Fruit fly (Drosophila melanogaster): ENCODE data around the gene Lamtor4.
A peak's percentile ranks its signal among the peaks of the same experiment; 100 is the strongest.

The Lamtor4 gene

DNA sequence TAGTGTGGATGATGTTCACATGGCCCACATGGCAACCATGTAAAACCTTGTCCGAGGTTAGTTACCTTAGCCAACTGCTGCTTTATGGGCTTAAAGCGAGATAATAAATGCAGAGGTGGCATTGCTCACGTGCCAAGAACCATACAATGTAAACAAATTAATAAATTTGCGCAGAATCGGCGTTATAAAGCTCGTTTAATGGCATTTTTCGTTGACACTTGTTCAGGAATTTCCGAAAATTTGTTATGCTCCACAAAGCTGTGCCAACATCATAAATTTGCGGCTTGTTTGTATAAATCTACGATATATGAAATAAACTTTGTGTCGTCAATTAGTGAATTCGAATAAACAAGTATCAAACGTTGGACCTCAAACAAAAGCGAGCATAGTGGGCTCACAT is 35.1 kb downstream of the Lamtor4 start:
- TF ChIP-seq fkh (GFP tag; optimal IDR thresholded peaks at IDR 0.05) (peak; percentile 51), CG9139 (GFP tag; optimal IDR thresholded peaks at IDR 0.05) (no peak), Sox14 (GFP tag; optimal IDR thresholded peaks at IDR 0.05) (no peak), Smox (GFP tag; optimal IDR thresholded peaks at IDR 0.05) (no peak), CG6792 (GFP tag; optimal IDR thresholded peaks at IDR 0.05) (no peak), CG6854 (GFP tag; optimal IDR thresholded peaks at IDR 0.05) (no peak)

DNA sequence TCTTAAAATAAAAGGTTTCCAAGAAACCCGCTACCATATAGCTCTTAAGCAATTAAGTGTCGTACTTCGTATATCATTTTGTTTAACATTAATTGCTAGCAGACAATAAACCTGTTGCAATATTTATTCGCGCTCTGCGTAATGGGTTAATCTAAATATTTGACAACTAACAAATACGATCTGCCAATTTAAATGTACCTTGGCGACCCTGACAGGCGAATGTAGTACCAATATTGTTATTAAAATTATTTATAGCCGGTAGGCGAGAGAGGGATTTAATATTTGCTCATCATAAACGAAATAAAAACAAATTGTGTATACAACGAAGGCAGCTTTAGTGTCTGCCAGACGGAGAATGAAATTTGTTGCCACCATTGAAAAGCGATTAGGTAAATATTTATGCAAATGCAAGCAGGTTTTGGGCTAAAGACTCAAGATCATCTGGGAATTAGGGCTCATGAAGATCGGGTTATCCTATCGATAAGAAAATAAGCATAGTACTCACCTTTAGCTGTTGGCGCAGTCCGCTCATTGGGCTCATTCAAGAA is 36.1 kb downstream of the Lamtor4 start:
- TF ChIP-seq Blimp-1 (GFP tag; optimal IDR thresholded peaks at IDR 0.05) (no peak), Eip78C (GFP tag) (peak; percentile 69), fd59A (GFP tag; optimal IDR thresholded peaks at IDR 0.05) (no peak), fkh (GFP tag; optimal IDR thresholded peaks at IDR 0.05) (peak; percentile 80), salr (GFP tag; optimal IDR thresholded peaks at IDR 0.05) (no peak), CG1621 (tag; optimal IDR thresholded peaks at IDR 0.05) (no peak)

DNA sequence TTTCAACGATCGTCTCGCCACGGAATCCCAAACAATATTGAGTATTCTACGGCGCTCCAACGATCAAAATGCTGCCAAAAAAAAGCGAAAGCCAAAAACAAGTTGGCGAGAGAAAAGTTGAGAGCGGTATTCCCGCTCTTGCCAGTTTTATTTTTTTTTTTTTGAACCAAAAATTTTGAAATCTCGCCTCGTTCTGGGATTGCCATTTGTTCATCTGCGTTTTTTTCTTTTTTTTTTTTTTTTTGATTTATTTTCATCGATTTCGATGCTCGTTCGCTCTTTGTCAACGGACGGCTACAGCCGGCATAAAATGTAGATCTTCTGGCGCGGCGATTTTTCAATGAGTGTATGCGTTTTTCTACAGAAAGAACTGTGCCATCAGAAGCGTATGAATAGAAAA is 36.9 kb downstream of the Lamtor4 start:
- no peak for TF ChIP-seq CG4318 (GFP tag; optimal IDR thresholded peaks at IDR 0.05)
- TF ChIP-seq Eip78C (GFP tag), result peak; percentile 38
- TF ChIP-seq Blimp-1 (GFP tag; optimal IDR thresholded peaks at IDR 0.05), result peak; percentile 4
- TF ChIP-seq CG8119 (GFP tag; IDR thresholded peaks at IDR 0.05), result peak; percentile 74
- peak; percentile 38 for TF ChIP-seq Eip93F (GFP tag; optimal IDR thresholded peaks at IDR 0.05)
- peak; percentile 86 for TF ChIP-seq eg (GFP tag; IDR thresholded peaks at IDR 0.05)
- TF ChIP-seq lz (GFP tag; optimal IDR thresholded peaks at IDR 0.05), result no peak
- TF ChIP-seq CG6276 (GFP tag; optimal IDR thresholded peaks at IDR 0.05), result peak; percentile 44
- TF ChIP-seq CG6163 (GFP tag; IDR thresholded peaks at IDR 0.05), result peak; percentile 69
- peak; percentile 75 for TF ChIP-seq CG15336 (GFP tag; IDR thresholded peaks at IDR 0.05)

DNA sequence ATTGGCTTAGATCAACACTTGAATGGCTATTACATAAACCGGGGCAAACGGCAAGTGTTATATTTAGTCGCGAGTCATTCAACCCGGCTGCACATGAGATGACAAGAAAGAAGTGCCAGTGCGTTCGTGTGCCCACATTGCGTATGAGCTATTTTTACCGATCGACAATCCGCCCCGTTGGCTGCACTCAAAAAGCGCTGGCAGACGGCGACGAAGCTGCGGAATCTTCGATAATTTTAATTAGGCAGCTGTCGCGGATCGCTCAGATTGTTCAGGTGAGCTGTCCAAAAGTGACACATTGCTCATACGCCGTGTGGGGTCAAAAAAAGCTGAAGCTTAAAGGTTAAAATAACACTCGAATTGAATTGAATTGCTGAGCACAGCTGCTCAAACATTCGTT is 37.4 kb downstream of the Lamtor4 start:
- TF ChIP-seq eg (GFP tag; IDR thresholded peaks at IDR 0.05) (0 out of 3 replicates have a peak, but pooled peaks have one; percentile 20), esn (GFP tag; optimal IDR thresholded peaks at IDR 0.05) (no peak), CG32006 (GFP tag; optimal IDR thresholded peaks at IDR 0.05) (peak; percentile 44), Hr4 (GFP tag; optimal IDR thresholded peaks at IDR 0.05) (peak; percentile 1), net (GFP tag; optimal IDR thresholded peaks at IDR 0.05) (no peak), CG11762 (GFP tag; optimal IDR thresholded peaks at IDR 0.05; ENCODE audit: insufficient read depth) (no peak), CG10631 (GFP tag; optimal IDR thresholded peaks at IDR 0.05) (no peak), Eip75B (GFP tag; optimal IDR thresholded peaks at IDR 0.05) (no peak), vri (GFP tag; optimal IDR thresholded peaks at IDR 0.05) (no peak), Sox15 (GFP tag; optimal IDR thresholded peaks at IDR 0.05) (no peak), CG15336 (GFP tag; IDR thresholded peaks at IDR 0.05) (no peak), CG6276 (GFP tag; optimal IDR thresholded peaks at IDR 0.05) (no peak)

DNA sequence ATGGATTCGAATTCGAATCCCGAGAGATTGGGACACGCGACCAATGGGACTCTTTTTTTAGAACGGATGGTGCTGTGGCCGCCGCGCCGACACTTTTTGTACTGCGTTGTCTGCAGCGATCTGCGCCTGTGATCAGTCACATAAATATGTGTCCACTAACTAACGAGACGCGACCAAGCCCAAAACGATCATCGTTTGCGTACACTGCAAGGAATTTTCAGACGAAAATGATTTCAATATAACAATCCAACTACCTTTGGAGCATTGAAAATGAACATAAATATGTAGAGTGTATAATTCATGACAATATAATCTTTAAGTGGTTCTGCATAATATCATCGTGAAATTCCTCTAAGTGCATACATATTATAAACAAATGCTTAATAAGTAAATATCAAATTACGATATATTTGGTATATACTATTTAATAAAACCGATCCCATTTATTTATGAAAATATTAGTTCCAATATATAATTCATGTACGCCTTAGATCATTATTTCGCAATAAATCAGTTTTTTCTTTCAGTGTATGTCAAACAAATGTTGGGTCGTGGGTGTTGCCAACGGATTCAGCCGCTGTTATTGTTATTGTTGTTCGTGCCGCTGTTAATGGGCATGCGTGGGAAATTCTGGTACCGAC is 39.0 kb downstream of the Lamtor4 start, which contains the start of gene Eip63F-1:
TSS of gene Eip63F-1 (minus strand) at position 51 of the 641 bp plus-strand sequence.
- TF ChIP-seq topi (GFP tag; optimal IDR thresholded peaks at IDR 0.05) (no peak), CG8632 (GFP tag; optimal IDR thresholded peaks at IDR 0.05) (no peak), CG3919 (GFP tag; optimal IDR thresholded peaks at IDR 0.05) (peak; percentile 37), Eip75B (GFP tag; optimal IDR thresholded peaks at IDR 0.05) (no peak), Ets96B (tag; optimal IDR thresholded peaks at IDR 0.05) (no peak), fd59A (GFP tag; optimal IDR thresholded peaks at IDR 0.05) (no peak), Sox14 (GFP tag; optimal IDR thresholded peaks at IDR 0.05) (no peak), CG11762 (GFP tag; optimal IDR thresholded peaks at IDR 0.05; ENCODE audit: insufficient read depth) (no peak), lz (GFP tag; optimal IDR thresholded peaks at IDR 0.05) (no peak), acj6 (GFP tag; optimal IDR thresholded peaks at IDR 0.05) (no peak), CG11294 (GFP tag; IDR thresholded peaks at IDR 0.05) (no peak), Sox15 (GFP tag; optimal IDR thresholded peaks at IDR 0.05) (no peak), CG6854 (GFP tag; optimal IDR thresholded peaks at IDR 0.05) (no peak), Hr38 (GFP tag; optimal IDR thresholded peaks at IDR 0.05) (no peak), Hr39 (GFP tag; optimal IDR thresholded peaks at IDR 0.05) (peak; percentile 15), CG8119 (GFP tag; IDR thresholded peaks at IDR 0.05) (peak; percentile 50), CG31627 (GFP tag; optimal IDR thresholded peaks at IDR 0.05) (peak; percentile 12), ss (GFP tag; optimal IDR thresholded peaks at IDR 0.05) (no peak), achi (GFP tag; optimal IDR thresholded peaks at IDR 0.05) (peak; percentile 35), Eip78C (GFP tag) (peak; percentile 76), CG7368 (GFP tag; optimal IDR thresholded peaks at IDR 0.05) (no peak), CG9139 (GFP tag; optimal IDR thresholded peaks at IDR 0.05) (no peak), spab (GFP tag; optimal IDR thresholded peaks at IDR 0.05) (no peak), Met (GFP tag; optimal IDR thresholded peaks at IDR 0.05) (peak; percentile 19)
